Worm (Caenorhabditis elegans) whole organism, L4 larva: ENCODE measurements around the gene fbxb-60.

Experiments used
- F26F4.8 ChIP-seq: fragments of 200-800 bp; sonication (Bioruptor generic); conservative IDR thresholded peaks from 2 replicates; pipeline ENCODE4 v1.3.6; 2022; ENCODE audit warnings: missing genetic modification characterization, missing compliant biosample characterization
- F37D6.2 ChIP-seq: sonication (generic microtip); optimal IDR thresholded peaks from 2 replicates; lab custom pipeline; 2016; ENCODE audit warnings: mild to moderate bottlenecking, missing genetic modification characterization, missing compliant biosample characterization
- F44E2.7 ChIP-seq: fragments of 200-800 bp; sonication (Bioruptor generic); IDR thresholded peaks from 2 replicates; pipeline ENCODE4 v2.1.2; 2022; ENCODE audit warnings: missing genetic modification characterization, missing compliant biosample characterization
- R02D3.7 ChIP-seq: fragments of 150-350 bp; sonication (generic microtip); optimal IDR thresholded peaks from 3 replicates; lab custom pipeline; 2014; ENCODE audit warnings: missing biosample characterization, missing genetic modification characterization
- T26A8.4 ChIP-seq: fragments of 200-800 bp; sonication (Bioruptor generic); IDR thresholded peaks from 2 replicates; pipeline ENCODE4 v1.3.6; 2022; ENCODE audit warnings: missing genetic modification characterization, missing compliant biosample characterization
- Y5F2A.4 ChIP-seq: fragments of 200-800 bp; sonication (Bioruptor generic); optimal IDR thresholded peaks from 2 replicates; lab custom pipeline; 2018; ENCODE audit warnings: mild to moderate bottlenecking, missing genetic modification characterization, missing compliant biosample characterization
- ZK337.2 ChIP-seq: fragments of 200-800 bp; sonication (Bioruptor generic); IDR thresholded peaks from 2 replicates; pipeline ENCODE4 v1.3.6; 2022; ENCODE audit warnings: missing genetic modification reagents, missing genetic modification characterization, missing compliant biosample characterization
- aha-1 ChIP-seq: fragments of 150-350 bp; peaks from one replicate; lab custom pipeline; 2014; ENCODE audit warnings: missing biosample characterization, missing genetic modification characterization
- ceh-28 ChIP-seq: fragments of 150-350 bp; optimal IDR thresholded peaks from 2 replicates; lab custom pipeline; 2014; ENCODE audit warnings: missing biosample characterization, missing genetic modification reagents, missing genetic modification characterization
- ceh-82 ChIP-seq: sonication (generic microtip); optimal IDR thresholded peaks from 2 replicates; lab custom pipeline; 2017; ENCODE audit warnings: missing biosample characterization, missing genetic modification characterization
- daf-8 ChIP-seq: fragments of 200-800 bp; sonication (Bioruptor generic); IDR thresholded peaks from 2 replicates; pipeline ENCODE4 v1.3.6; 2022; ENCODE audit warnings: missing genetic modification characterization, missing compliant biosample characterization
- dmd-6 ChIP-seq: fragments of 200-800 bp; sonication (Bioruptor generic); IDR thresholded peaks from 2 replicates; pipeline ENCODE4 v1.3.6; 2022; ENCODE audit warnings: missing genetic modification reagents, missing genetic modification characterization, missing compliant biosample characterization
- dmd-8 ChIP-seq: fragments of 200-800 bp; sonication (Bioruptor generic); IDR thresholded peaks from 2 replicates; pipeline ENCODE4 v1.3.6; 2022; ENCODE audit warnings: missing genetic modification characterization, missing compliant biosample characterization
- dpl-1 ChIP-seq: fragments of 150-350 bp; optimal IDR thresholded peaks from 2 replicates; lab custom pipeline; 2014; ENCODE audit warnings: missing biosample characterization, missing genetic modification reagents, missing genetic modification characterization
- gei-8 ChIP-seq: fragments of 200-800 bp; sonication (Bioruptor generic); optimal IDR thresholded peaks from 2 replicates; lab custom pipeline; 2018; ENCODE audit warnings: mild to moderate bottlenecking, missing genetic modification characterization, missing compliant biosample characterization
- hif-1 ChIP-seq, 2 experiments: sonication (generic microtip); optimal IDR thresholded peaks; 2 replicates each; lab custom pipeline; 2016 to 2017; ENCODE audit warnings: missing compliant biosample characterization in 2 of 2, missing genetic modification characterization in 2 of 2, missing genetic modification reagents in 2 of 2, missing genotype in 2 of 2, mild to moderate bottlenecking in 1 of 2
- lin-1 ChIP-seq: fragments of 200-800 bp; sonication (Bioruptor generic); IDR thresholded peaks from 2 replicates; pipeline ENCODE4 v1.3.6; 2022; ENCODE audit warnings: missing genetic modification reagents, missing genetic modification characterization, missing compliant biosample characterization
- lin-15B ChIP-seq: fragments of 150-350 bp; sonication (generic microtip); optimal IDR thresholded peaks from 3 replicates; lab custom pipeline; 2014; ENCODE audit warnings: missing biosample characterization, missing genetic modification characterization
- lin-38 ChIP-seq: fragments of 200-800 bp; sonication (Bioruptor generic); IDR thresholded peaks from 2 replicates; pipeline ENCODE4 v1.3.6; 2022; ENCODE audit warnings: missing genetic modification reagents, missing genetic modification characterization, missing compliant biosample characterization
- lin-39 ChIP-seq: fragments of 150-350 bp; optimal IDR thresholded peaks from 2 replicates; lab custom pipeline; 2014; ENCODE audit warnings: missing biosample characterization, missing genetic modification reagents, missing genetic modification characterization
- madf-5 ChIP-seq, 2 experiments: fragments of 200-800 bp; sonication (Bioruptor generic); IDR thresholded peaks; 2 replicates each; pipeline ENCODE4 v1.3.6; 2022; ENCODE audit warnings: missing compliant biosample characterization in 2 of 2, missing genetic modification characterization in 2 of 2
- madf-9 ChIP-seq: fragments of 200-800 bp; sonication (Bioruptor generic); conservative IDR thresholded peaks from 2 replicates; pipeline ENCODE4 v1.3.6; 2022; ENCODE audit warnings: missing genetic modification reagents, missing genetic modification characterization, missing compliant biosample characterization
- mes-2 ChIP-seq: sonication (generic microtip); optimal IDR thresholded peaks from 2 replicates; lab custom pipeline; 2016; ENCODE audit warnings: missing genotype, mild to moderate bottlenecking, missing genetic modification characterization, missing compliant biosample characterization; ENCODE audit not compliant: poor library complexity, severe bottlenecking
- mxl-3 ChIP-seq: fragments of 200-800 bp; sonication (Bioruptor generic); optimal IDR thresholded peaks from 2 replicates; lab custom pipeline; 2018; ENCODE audit warnings: mild to moderate bottlenecking, missing genetic modification characterization, missing compliant biosample characterization
- nhr-111 ChIP-seq: fragments of 200-800 bp; sonication (Bioruptor generic); optimal IDR thresholded peaks from 2 replicates; lab custom pipeline; 2018; ENCODE audit warnings: mild to moderate bottlenecking, missing genetic modification characterization, missing compliant biosample characterization
- nhr-237 ChIP-seq: sonication (generic microtip); optimal IDR thresholded peaks from 2 replicates; lab custom pipeline; 2017; ENCODE audit warnings: missing biosample characterization, missing genetic modification characterization
- nhr-28 ChIP-seq: fragments of 150-350 bp; optimal IDR thresholded peaks from 2 replicates; lab custom pipeline; 2014; ENCODE audit warnings: missing biosample characterization, missing genetic modification characterization
- nhr-77 ChIP-seq: fragments of 150-350 bp; optimal IDR thresholded peaks from 2 replicates; lab custom pipeline; 2014; ENCODE audit warnings: missing biosample characterization, missing genetic modification characterization
- sdz-12 ChIP-seq: fragments of 200-800 bp; sonication (Bioruptor generic); optimal IDR thresholded peaks from 2 replicates; lab custom pipeline; 2018; ENCODE audit warnings: mild to moderate bottlenecking, missing genetic modification characterization, missing compliant biosample characterization
- set-16 ChIP-seq: fragments of 200-800 bp; sonication (Bioruptor generic); IDR thresholded peaks from 2 replicates; pipeline ENCODE4 v1.3.6; 2022; ENCODE audit warnings: missing genetic modification reagents, missing genetic modification characterization, missing compliant biosample characterization
- skn-1 ChIP-seq: fragments of 150-350 bp; optimal IDR thresholded peaks from 2 replicates; lab custom pipeline; 2014; ENCODE audit warnings: missing biosample characterization, missing genetic modification characterization
- snpc-4 ChIP-seq: fragments of 150-350 bp; optimal IDR thresholded peaks from 2 replicates; lab custom pipeline; 2014; ENCODE audit warnings: missing biosample characterization, missing genetic modification characterization
- unc-62 ChIP-seq, 3 experiments: fragments of 150-350 bp in 1 of 3; sonication (generic microtip); optimal IDR thresholded peaks in 2 of 3; peaks in 1 of 3; 1 replicate in 1 of 3; 2 replicates in 2 of 3; lab custom pipeline; 2014 to 2017; ENCODE audit warnings: missing biosample characterization in 3 of 3, missing genetic modification characterization in 3 of 3, missing genetic modification reagents in 3 of 3, missing genotype in 1 of 3
- vab-7 ChIP-seq: fragments of 200-800 bp; sonication (Bioruptor generic); IDR thresholded peaks from 2 replicates; pipeline ENCODE4 v1.3.6; 2022; ENCODE audit warnings: missing genetic modification reagents, missing genetic modification characterization, missing compliant biosample characterization
- zag-1 ChIP-seq: fragments of 150-350 bp; optimal IDR thresholded peaks from 2 replicates; lab custom pipeline; 2014; ENCODE audit warnings: missing biosample characterization, missing genetic modification characterization
- ztf-11 ChIP-seq: fragments of 150-350 bp; optimal IDR thresholded peaks from 2 replicates; lab custom pipeline; 2014; ENCODE audit warnings: missing biosample characterization, missing genetic modification characterization
- ztf-7 ChIP-seq: fragments of 150-350 bp; optimal IDR thresholded peaks from 2 replicates; lab custom pipeline; 2014; ENCODE audit warnings: missing biosample characterization, missing genetic modification characterization

The fbxb-60 gene

DNA sequence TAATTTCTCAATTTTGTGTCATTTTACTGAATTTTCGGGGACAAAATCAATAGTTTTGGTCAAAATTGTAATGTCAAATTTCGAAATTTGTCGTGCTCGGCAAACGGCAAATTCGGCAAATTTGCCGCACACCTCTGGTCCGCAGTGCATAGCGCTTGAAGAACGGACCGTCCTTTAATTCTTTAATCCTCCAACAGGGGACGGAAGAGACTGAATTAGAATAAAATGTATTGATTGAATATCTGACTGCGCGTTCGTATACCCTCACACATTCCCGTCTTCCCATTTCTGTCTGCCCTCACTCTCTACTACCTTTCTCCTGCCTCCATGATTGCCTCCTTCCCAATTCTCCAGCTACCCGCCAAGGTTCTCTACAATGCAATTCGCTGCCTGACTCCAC, 1.7 kb downstream of the fbxb-60 start, which contains the start of gene F55C9.14:
TSS of gene F55C9.14 (plus strand) at position 301 of the 400 bp plus-strand sequence.
- TF ChIP-seq nhr-111, result no peak
- TF ChIP-seq gei-8, result no peak
- TF ChIP-seq lin-39 (tag; lab: Kevin White, UChicago), result no peak
- no peak for TF ChIP-seq aha-1 (tag; lab: Kevin White, UChicago)

DNA sequence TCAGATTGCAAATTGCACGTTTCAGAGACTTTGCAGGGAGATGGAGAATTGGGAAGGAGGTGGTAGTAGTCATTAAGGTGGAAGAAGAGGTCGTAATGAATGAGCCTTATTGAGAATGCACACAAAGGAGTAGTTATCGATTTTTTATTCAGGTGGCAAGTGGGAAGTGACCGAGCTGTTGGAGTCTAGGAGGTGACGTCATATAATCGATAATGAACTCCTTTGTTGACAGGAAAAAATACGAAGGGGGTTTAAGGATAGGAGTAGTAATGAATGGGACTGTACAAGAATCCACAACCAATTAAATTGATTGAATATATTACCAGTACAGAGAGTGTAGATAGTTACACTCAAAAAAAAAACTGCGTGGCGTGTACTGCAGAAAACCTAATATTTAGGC, 4.3 kb downstream of the fbxb-60 start, which contains the start of gene fbxb-62:
TSS of gene fbxb-62 (minus strand) at position 101 of the 400 bp plus-strand sequence.
- no peak for TF ChIP-seq nhr-77 (tag; lab: Kevin White, UChicago)
- no peak for TF ChIP-seq unc-62 (GFP tag; optimal IDR thresholded peaks at IDR 0.05 in 1 of 2; lab: Kevin White, UChicago)
- TF ChIP-seq unc-62 (tag; optimal IDR thresholded peaks at IDR 0.05; lab: Kevin White, UChicago), result no peak
- no peak for TF ChIP-seq daf-8 (GFP tag; lab: Robert Waterston, UW)
- TF ChIP-seq Y5F2A.4 (GFP tag; lab: Kevin White, UChicago), result no peak
- TF ChIP-seq ceh-82 (tag; lab: Kevin White, UChicago), result no peak
- TF ChIP-seq madf-5 (GFP tag; IDR thresholded peaks at IDR 0.05; lab: Robert Waterston, UW), result no peak
- TF ChIP-seq nhr-28 (tag; lab: Kevin White, UChicago), result no peak

DNA sequence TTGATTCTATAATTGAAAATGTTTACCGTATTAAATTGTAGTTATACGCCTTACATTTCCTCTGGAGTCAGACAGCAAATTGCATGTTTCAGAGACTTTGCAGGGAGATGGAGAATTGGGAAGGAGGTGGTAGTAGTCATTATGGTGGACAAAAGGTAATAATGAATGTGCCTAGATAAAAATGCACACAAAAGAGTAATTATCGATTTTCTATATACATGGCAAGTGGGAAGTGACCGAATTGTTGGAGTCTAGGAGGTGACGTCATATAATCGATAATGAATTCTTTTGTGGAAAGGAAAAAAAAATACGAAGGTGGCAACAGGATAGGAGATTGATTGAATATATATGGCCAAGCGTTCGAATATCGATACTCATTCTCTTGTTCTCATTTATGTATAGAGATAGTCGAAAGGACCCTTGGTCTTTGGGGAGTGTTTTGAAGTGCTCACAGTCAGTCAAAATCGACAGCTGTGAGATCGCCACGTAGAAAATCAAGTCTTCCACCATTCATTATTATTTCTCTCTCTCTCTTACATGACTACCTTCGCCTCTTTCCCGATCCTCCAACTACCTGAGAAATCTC, 6.1 kb downstream of the fbxb-60 start, which contains the start of the genes fbxb-63 and fbxb-61:
TSS of gene fbxb-63 (minus strand) at position 142 of the 586 bp plus-strand sequence.
TSS of gene fbxb-61 (plus strand) at position 536 of the 586 bp plus-strand sequence.
- TF ChIP-seq skn-1 (tag; lab: Kevin White, UChicago) (no peak), aha-1 (tag; lab: Kevin White, UChicago) (peak; percentile 58), madf-9 (no peak), F37D6.2 (tag; lab: Kevin White, UChicago) (no peak), ceh-28 (tag; lab: Kevin White, UChicago) (peak; percentile 25)

DNA sequence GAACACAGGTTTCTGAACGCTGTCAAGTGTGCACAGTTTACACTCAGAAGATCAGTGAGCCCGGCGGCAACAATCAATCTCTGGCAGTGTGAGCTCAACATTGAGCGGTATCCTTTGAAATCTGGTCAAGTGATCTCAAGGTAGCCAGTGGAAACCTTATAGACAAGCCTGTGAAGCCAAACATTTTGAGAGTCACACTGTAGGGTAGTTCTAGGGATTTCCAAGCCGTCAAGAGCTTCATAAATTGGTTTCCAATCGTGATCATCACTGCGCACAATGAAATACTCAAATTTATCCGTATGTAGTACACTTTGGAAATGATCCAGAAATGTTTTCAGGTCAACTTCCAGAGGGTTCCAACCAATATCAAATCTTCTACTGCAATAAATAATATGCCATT, 9.3 kb downstream of the fbxb-60 start, which contains the start of gene F55C9.15:
TSS of gene F55C9.15 (minus strand) at position 101 of the 400 bp plus-strand sequence.
- no peak for TF ChIP-seq R02D3.7 (tag; lab: Kevin White, UChicago)
- no peak for TF ChIP-seq unc-62 (GFP tag; optimal IDR thresholded peaks at IDR 0.05 in 1 of 2; lab: Kevin White, UChicago)
- TF ChIP-seq unc-62 (tag; optimal IDR thresholded peaks at IDR 0.05; lab: Kevin White, UChicago), result no peak
- no peak for TF ChIP-seq ztf-7 (tag; lab: Kevin White, UChicago)
- TF ChIP-seq nhr-77 (tag; lab: Kevin White, UChicago), result no peak
- no peak for TF ChIP-seq lin-15B (tag; lab: Kevin White, UChicago)
- no peak for TF ChIP-seq madf-5 (GFP tag; IDR thresholded peaks at IDR 0.05; lab: Robert Waterston, UW)
- no peak for TF ChIP-seq lin-39 (tag; lab: Kevin White, UChicago)
- no peak for TF ChIP-seq nhr-237 (tag; lab: Kevin White, UChicago)
- TF ChIP-seq F44E2.7 (GFP tag; lab: Robert Waterston, UW), result no peak
- TF ChIP-seq dmd-6 (GFP tag; lab: Robert Waterston, UW), result no peak
- TF ChIP-seq lin-38, result no peak
- no peak for TF ChIP-seq skn-1 (tag; lab: Kevin White, UChicago)
- TF ChIP-seq zag-1 (tag; lab: Kevin White, UChicago), result no peak
- TF ChIP-seq hif-1 (tag; optimal IDR thresholded peaks at IDR 0.05; lab: Kevin White, UChicago), result no peak
- TF ChIP-seq vab-7 (GFP tag; lab: Robert Waterston, UW), result no peak
- TF ChIP-seq F26F4.8 (GFP tag; lab: Robert Waterston, UW), result no peak
- TF ChIP-seq, all 104 proteins: peak for 0

DNA sequence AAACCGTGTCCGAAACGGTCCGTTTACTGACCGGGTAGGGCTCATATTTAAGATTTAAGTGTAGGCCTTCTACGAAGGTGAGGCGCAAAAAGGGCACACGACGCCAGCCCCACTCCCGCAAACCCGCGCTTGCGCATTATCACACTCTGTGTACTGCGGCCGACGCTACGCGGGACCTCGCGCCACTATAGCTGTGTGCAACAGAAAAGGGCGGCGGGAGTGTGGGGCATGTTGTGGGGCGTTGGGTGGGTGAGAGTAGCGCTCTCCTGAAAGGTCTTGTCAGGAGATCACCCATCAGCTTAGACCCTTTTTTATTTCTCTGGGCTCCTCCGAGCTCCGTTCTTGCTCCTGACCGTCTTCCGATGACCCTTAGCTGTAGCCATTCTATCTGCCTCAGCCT, 10.5 kb downstream of the fbxb-60 start:
- no peak for TF ChIP-seq snpc-4 (tag; lab: Kevin White, UChicago)
- no peak for TF ChIP-seq gei-8
- TF ChIP-seq set-16 (GFP tag; lab: Robert Waterston, UW), result peak; percentile 69
- TF ChIP-seq mes-2, result no peak
- no peak for TF ChIP-seq ztf-11 (tag; lab: Kevin White, UChicago)
- no peak for TF ChIP-seq sdz-12 (GFP tag; lab: Kevin White, UChicago)
- TF ChIP-seq dmd-8, result no peak
- TF ChIP-seq dpl-1 (GFP tag; lab: Kevin White, UChicago), result no peak
- TF ChIP-seq aha-1 (tag; lab: Kevin White, UChicago), result peak; percentile 45
- no peak for TF ChIP-seq madf-9
- no peak for TF ChIP-seq lin-1 (GFP tag; lab: Robert Waterston, UW)
- no peak for TF ChIP-seq mxl-3 (GFP tag; lab: Kevin White, UChicago)
- no peak for TF ChIP-seq T26A8.4 (GFP tag; lab: Robert Waterston, UW)
- no peak for TF ChIP-seq ZK337.2 (GFP tag; lab: Robert Waterston, UW)
